Worm (Caenorhabditis elegans) whole organism, L4/young adult: ENCODE results near the gene C08F8.6.

ENCODE experiments used
- dao-5 ChIP-seq: sonication (generic microtip); optimal IDR thresholded peaks from 2 replicates; lab custom pipeline; 2016; ENCODE audit warnings: missing genotype, missing genetic modification characterization, moderate library complexity, missing compliant biosample characterization
- him-1 ChIP-seq: sonication (generic microtip); optimal IDR thresholded peaks from 2 replicates; lab custom pipeline; 2016; ENCODE audit warnings: missing genotype, missing genetic modification reagents, missing genetic modification characterization, missing compliant biosample characterization

- no peak for TF ChIP-seq him-1 (tag; lab: Kevin White, UChicago)
- no peak for TF ChIP-seq dao-5 (tag; lab: Kevin White, UChicago)
These were observed 18.3 kb upstream of the C08F8.6 start, which contains the start of gene prx-14 for ce11 chrIV:11183013-11183412.
